Fruit fly (Drosophila melanogaster): Measurements from ENCODE around the gene CG43783.

The CG43783 gene

DNA sequence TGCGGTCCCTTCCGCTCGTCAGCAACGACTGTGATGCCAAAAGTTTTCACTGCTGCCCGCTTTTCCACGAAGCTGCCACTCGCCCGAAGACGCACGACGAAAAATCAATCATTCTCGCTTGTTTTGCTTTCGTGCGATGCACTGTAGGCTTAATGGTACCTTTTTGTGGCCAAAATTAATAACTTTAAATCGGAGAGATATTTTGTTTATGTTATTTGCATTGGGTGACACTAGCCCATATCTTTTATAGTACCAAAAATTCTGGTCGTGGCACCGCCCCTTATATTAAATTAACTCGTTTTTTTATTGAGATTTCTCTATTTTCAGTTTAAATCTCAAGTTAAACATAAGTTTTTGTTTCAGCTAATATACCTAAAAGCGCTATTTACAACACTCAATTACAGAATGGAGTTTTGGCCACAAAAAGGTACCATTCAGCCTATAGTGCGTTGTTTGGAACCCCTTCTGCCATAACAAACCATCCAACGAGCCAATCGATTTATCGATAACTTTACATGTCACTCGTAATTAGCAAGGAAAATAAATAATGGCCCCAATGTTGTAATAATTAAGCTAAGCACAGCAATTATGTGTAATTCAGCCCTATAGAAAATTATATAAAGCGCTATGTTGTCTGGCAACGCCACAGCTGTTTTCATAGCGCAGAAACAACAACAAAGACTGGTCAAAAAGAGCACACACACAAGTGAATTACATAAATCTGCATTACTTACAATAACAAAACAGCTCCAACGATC, 694 bp downstream of the CG43783 start (continued):
- no peak for TF ChIP-seq gsb (GFP tag; IDR thresholded peaks at IDR 0.05)
- no peak for TF ChIP-seq crol (GFP tag; IDR thresholded peaks at IDR 0.05)
- TF ChIP-seq Antp (GFP tag; optimal IDR thresholded peaks at IDR 0.05): peak; percentile 53
- TF ChIP-seq NK7.1 (GFP tag; optimal IDR thresholded peaks at IDR 0.05): no peak
- TF ChIP-seq CG13775 (GFP tag; optimal IDR thresholded peaks at IDR 0.05): peak; percentile 24
- TF ChIP-seq Rx (GFP tag; IDR thresholded peaks at IDR 0.05): no peak
- TF ChIP-seq zfh2 (GFP tag; optimal IDR thresholded peaks at IDR 0.05): peak; percentile 50
- peak; percentile 67; the same call in 1 of the 2 replicates for TF ChIP-seq Drgx (GFP tag; IDR thresholded peaks at IDR 0.05)
- TF ChIP-seq Chrac-16 (GFP tag; optimal IDR thresholded peaks at IDR 0.05): no peak
- TF ChIP-seq CG4360 (GFP tag; IDR thresholded peaks at IDR 0.05): 0 out of 2 replicates have a peak, but pooled peaks have one; percentile 4
- peak; percentile 82 for TF ChIP-seq CoRest (tag; optimal IDR thresholded peaks at IDR 0.05)
- TF ChIP-seq Awh (GFP tag; IDR thresholded peaks at IDR 0.05): 0 out of 2 replicates have a peak, but pooled peaks have one; percentile 12
- peak; percentile 84 for TF ChIP-seq CG7556 (GFP tag; optimal IDR thresholded peaks at IDR 0.05)
- TF ChIP-seq CG5953 (GFP tag; IDR thresholded peaks at IDR 0.05): no peak
- peak; percentile 57 to 99 for TF ChIP-seq Pdp1 (GFP tag; optimal IDR thresholded peaks at IDR 0.05)
- peak; percentile 10 for TF ChIP-seq Spps (tag; optimal IDR thresholded peaks at IDR 0.05)
- no peak for TF ChIP-seq E2f1 (GFP tag; IDR thresholded peaks at IDR 0.05)
- TF ChIP-seq CG14860 (GFP tag; IDR thresholded peaks at IDR 0.05; ENCODE audit: partially characterized antibody): peak; percentile 41; the same call in 2 of the 3 replicates
- peak; percentile 69 for TF ChIP-seq abd-A (tag; optimal IDR thresholded peaks at IDR 0.05)
- no peak for TF ChIP-seq wek (GFP tag; optimal IDR thresholded peaks at IDR 0.05)
- TF ChIP-seq rib (GFP tag; IDR thresholded peaks at IDR 0.05): no peak
- peak; percentile 40 for TF ChIP-seq nom (GFP tag; optimal IDR thresholded peaks at IDR 0.05)
- no peak for TF ChIP-seq wdn (GFP tag; IDR thresholded peaks at IDR 0.05)
- peak; percentile 96 for TF ChIP-seq CG4707 (GFP tag; optimal IDR thresholded peaks at IDR 0.05)
- TF ChIP-seq peb (GFP tag; IDR thresholded peaks at IDR 0.05): 0 out of 2 replicates have a peak, but pooled peaks have one; percentile 6
- TF ChIP-seq CG7357 (GFP tag; IDR thresholded peaks at IDR 0.05): peak; percentile 33; the same call in 1 of the 3 replicates
- no peak for TF ChIP-seq z (GFP tag; IDR thresholded peaks at IDR 0.05)
- TF ChIP-seq chm (GFP tag; IDR thresholded peaks at IDR 0.05): peak; percentile 63
- TF ChIP-seq CG3995 (GFP tag; optimal IDR thresholded peaks at IDR 0.05): no peak
- peak; percentile 41; the same call in 1 of the 2 replicates for TF ChIP-seq Ptx1 (GFP tag; IDR thresholded peaks at IDR 0.05)
- peak; percentile 52 for TF ChIP-seq Hsf (GFP tag; optimal IDR thresholded peaks at IDR 0.05)
- TF ChIP-seq CG12391 (tag; optimal IDR thresholded peaks at IDR 0.05): peak; percentile 70
- no peak for TF ChIP-seq Dp (GFP tag; optimal IDR thresholded peaks at IDR 0.05)
- TF ChIP-seq CG33213 (GFP tag; optimal IDR thresholded peaks at IDR 0.05): no peak
- no peak for TF ChIP-seq Lhr (GFP tag; optimal IDR thresholded peaks at IDR 0.05)
- peak; percentile 57 for TF ChIP-seq CG15514 (GFP tag; optimal IDR thresholded peaks at IDR 0.05)
- TF ChIP-seq sug (tag; optimal IDR thresholded peaks at IDR 0.05): peak; percentile 64
- TF ChIP-seq Blimp-1 (GFP tag; optimal IDR thresholded peaks at IDR 0.05): peak; percentile 59
- TF ChIP-seq CG6683 (GFP tag; optimal IDR thresholded peaks at IDR 0.05): peak; percentile 51
- peak; percentile 53 for TF ChIP-seq CG18619 (GFP tag; optimal IDR thresholded peaks at IDR 0.05)
- peak; percentile 45 for TF ChIP-seq bab2 (GFP tag; optimal IDR thresholded peaks at IDR 0.05)
- TF ChIP-seq CG9727 (GFP tag; optimal IDR thresholded peaks at IDR 0.05): peak; percentile 63
- TF ChIP-seq CG10543 (GFP tag; optimal IDR thresholded peaks at IDR 0.05): peak; percentile 58
- TF ChIP-seq CG15479 (GFP tag; optimal IDR thresholded peaks at IDR 0.05): no peak
- peak; percentile 76 for TF ChIP-seq odd (GFP tag; optimal IDR thresholded peaks at IDR 0.05)
- TF ChIP-seq ftz-f1 (GFP tag; optimal IDR thresholded peaks at IDR 0.05): no peak
- no peak for TF ChIP-seq CG31365 (tag; optimal IDR thresholded peaks at IDR 0.05)
- no peak for TF ChIP-seq gfzf (GFP tag; optimal IDR thresholded peaks at IDR 0.05)
- TF ChIP-seq CG12104 (GFP tag; optimal IDR thresholded peaks at IDR 0.05): peak; percentile 28

All from whole organism, embryonic.